Worm (Caenorhabditis elegans): ENCODE measurements around the gene F41B5.1.

F41B5.1 gene

DNA sequence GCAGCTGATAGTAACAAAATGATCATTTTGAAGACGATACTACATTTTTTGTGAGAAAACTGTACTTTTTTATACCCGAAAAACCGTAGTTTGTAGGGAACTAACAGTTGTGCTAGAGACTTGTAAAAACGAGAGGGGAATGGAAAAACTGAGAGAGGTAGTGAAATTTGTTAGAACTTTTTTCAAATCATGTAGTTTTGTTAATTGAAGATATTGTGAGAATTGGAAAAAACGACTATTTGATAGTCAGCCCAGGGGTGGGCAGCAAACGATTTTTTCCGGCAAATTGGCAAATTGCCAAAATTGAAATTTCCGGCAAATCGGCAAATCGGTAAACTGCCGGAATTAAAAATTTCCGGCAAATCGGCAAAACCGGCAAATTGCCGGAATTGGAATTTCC, 6.0 kb upstream of the F41B5.1 start, which contains the start of gene cyp-33C6:
Gene cyp-33C6, minus strand, starts transcription at position 101 of the 400 bp plus-strand sequence.
- no peak for TF ChIP-seq unc-39 (tag; optimal IDR thresholded peaks at IDR 0.05)
- TF ChIP-seq snpc-1.2 (GFP tag; IDR thresholded peaks at IDR 0.05) = no peak
- no peak for TF ChIP-seq zag-1 (tag; optimal IDR thresholded peaks at IDR 0.05)
- TF ChIP-seq ama-1 (optimal IDR thresholded peaks at IDR 0.05) = no peak
- TF ChIP-seq ceh-20 (GFP tag; IDR thresholded peaks at IDR 0.05) = no peak
- TF ChIP-seq mxl-3 (GFP tag; optimal IDR thresholded peaks at IDR 0.05) = no peak
- TF ChIP-seq mep-1 (tag; optimal IDR thresholded peaks at IDR 0.05) = no peak
- TF ChIP-seq ces-1 (GFP tag; optimal IDR thresholded peaks at IDR 0.05) = no peak
- TF ChIP-seq F37D6.2 (tag; optimal IDR thresholded peaks at IDR 0.05) = no peak
- no peak for TF ChIP-seq aha-1 (tag)
- TF ChIP-seq ztf-11 (tag; optimal IDR thresholded peaks at IDR 0.05) = no peak
- no peak for TF ChIP-seq nhr-48 (tag; optimal IDR thresholded peaks at IDR 0.05)
- no peak for TF ChIP-seq saeg-2 (GFP tag; IDR thresholded peaks at IDR 0.05)
- no peak for TF ChIP-seq madf-5 (GFP tag; IDR thresholded peaks at IDR 0.05)
- TF ChIP-seq fkh-10 (GFP tag; optimal IDR thresholded peaks at IDR 0.05) = no peak
- no peak for TF ChIP-seq R02D3.7 (tag; optimal IDR thresholded peaks at IDR 0.05)
- TF ChIP-seq mxl-2 (GFP tag; conservative IDR thresholded peaks at IDR 0.05) = no peak
- TF ChIP-seq ceh-62 (tag; optimal IDR thresholded peaks at IDR 0.05) = no peak
- TF ChIP-seq ceh-44 (GFP tag; IDR thresholded peaks at IDR 0.05) = no peak

DNA sequence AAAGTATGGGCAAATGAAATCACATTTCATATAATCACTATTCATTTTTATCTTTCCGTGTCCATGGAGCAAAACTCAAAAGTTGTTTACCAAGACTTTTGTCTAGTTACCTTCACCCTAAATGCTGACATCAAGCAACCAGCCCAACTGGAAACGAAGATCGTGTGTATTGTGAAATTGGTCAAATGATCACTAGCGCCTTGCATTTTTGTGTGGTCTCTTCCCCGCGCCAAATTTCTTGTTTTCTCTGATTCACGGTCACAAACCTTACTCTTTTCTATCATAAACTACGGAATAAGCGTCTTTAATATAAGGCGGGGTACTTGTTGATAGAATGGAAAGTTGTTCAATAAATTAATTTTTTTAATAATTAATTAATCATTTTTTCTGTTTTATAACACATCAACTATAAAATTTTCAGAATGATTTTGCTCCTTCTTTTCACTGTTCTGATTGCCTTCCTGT, 5.2 kb upstream of the F41B5.1 start, which contains the start of gene cyp-33C7:
Gene cyp-33C7, plus strand, starts transcription at position 415 of the 465 bp plus-strand sequence.
- TF ChIP-seq ZK337.2 (GFP tag; IDR thresholded peaks at IDR 0.05) = no peak
- peak; percentile 90 for TF ChIP-seq hlh-30 (tag; optimal IDR thresholded peaks at IDR 0.05; ENCODE audit: insufficient read depth)
- peak in 1 of 2 experiments; percentile 43 for TF ChIP-seq daf-16 (GFP tag; optimal IDR thresholded peaks at IDR 0.05)
- peak; percentile 98 for TF ChIP-seq daf-16 (tag; optimal IDR thresholded peaks at IDR 0.05)
- no peak for TF ChIP-seq F37D6.2 (tag; optimal IDR thresholded peaks at IDR 0.05)
- TF ChIP-seq lin-29 (GFP tag; IDR thresholded peaks at IDR 0.05) = no peak
- no peak for TF ChIP-seq jun-1 (tag; optimal IDR thresholded peaks at IDR 0.05)
- peak; percentile 27 for TF ChIP-seq nhr-6 (tag; optimal IDR thresholded peaks at IDR 0.05)
- TF ChIP-seq hif-1 (tag; optimal IDR thresholded peaks at IDR 0.05) = peak in 1 of 2 experiments; percentile 1
- TF ChIP-seq mdl-1 (tag; optimal IDR thresholded peaks at IDR 0.05) = peak in 1 of 2 experiments; percentile 68
- no peak for TF ChIP-seq D1046.2 (GFP tag; IDR thresholded peaks at IDR 0.05)
- no peak for TF ChIP-seq nhr-237 (tag; optimal IDR thresholded peaks at IDR 0.05)
- peak; percentile 15 for TF ChIP-seq dpl-1 (GFP tag; optimal IDR thresholded peaks at IDR 0.05)
- 0 out of 2 replicates have a peak, but pooled peaks have one; percentile 36 for TF ChIP-seq lin-1 (GFP tag; IDR thresholded peaks at IDR 0.05)
- no peak for TF ChIP-seq ceh-44 (GFP tag; IDR thresholded peaks at IDR 0.05)
- peak; percentile 65 for TF ChIP-seq pqm-1 (tag; optimal IDR thresholded peaks at IDR 0.05)
- peak; percentile 45 for TF ChIP-seq aha-1 (tag)
- TF ChIP-seq aly-2 (tag; optimal IDR thresholded peaks at IDR 0.05) = no peak
- TF ChIP-seq nhr-48 (tag; optimal IDR thresholded peaks at IDR 0.05) = peak; percentile 29
- no peak for TF ChIP-seq spr-1 (tag; optimal IDR thresholded peaks at IDR 0.05)
- no peak for TF ChIP-seq zip-11 (GFP tag; IDR thresholded peaks at IDR 0.05)
- no peak for TF ChIP-seq ztf-11 (tag; optimal IDR thresholded peaks at IDR 0.05)
- TF ChIP-seq ama-1 (optimal IDR thresholded peaks at IDR 0.05) = no peak
- peak; percentile 85 for TF ChIP-seq dmd-6 (GFP tag; IDR thresholded peaks at IDR 0.05)
- TF ChIP-seq ZK546.5 (tag; optimal IDR thresholded peaks at IDR 0.05) = no peak
- no peak for TF ChIP-seq T20F7.1 (GFP tag; optimal IDR thresholded peaks at IDR 0.05)
- no peak for TF ChIP-seq mdt-29 (GFP tag; IDR thresholded peaks at IDR 0.05)
- TF ChIP-seq nhr-102 (tag; optimal IDR thresholded peaks at IDR 0.05) = peak; percentile 82
- peak; percentile 64 for TF ChIP-seq mep-1 (tag; optimal IDR thresholded peaks at IDR 0.05)
- no peak for TF ChIP-seq ces-1 (GFP tag; optimal IDR thresholded peaks at IDR 0.05)
- TF ChIP-seq unc-62 (GFP tag; optimal IDR thresholded peaks at IDR 0.05 in 1 of 2) = peak in 1 of 2 experiments; percentile 48
- no peak for TF ChIP-seq unc-62 (tag; optimal IDR thresholded peaks at IDR 0.05)
- TF ChIP-seq Y75B8A.6 (GFP tag; IDR thresholded peaks at IDR 0.05) = no peak
- no peak for TF ChIP-seq lin-13 (GFP tag; optimal IDR thresholded peaks at IDR 0.05)
- TF ChIP-seq Y105C5A.15 (GFP tag; IDR thresholded peaks at IDR 0.05) = no peak
- no peak for TF ChIP-seq rbr-2 (tag; optimal IDR thresholded peaks at IDR 0.05)
- TF ChIP-seq nhr-77 (tag; optimal IDR thresholded peaks at IDR 0.05) = peak; percentile 89
- peak; percentile 9 for TF ChIP-seq ztf-7 (tag; optimal IDR thresholded peaks at IDR 0.05)
- 0 out of 2 replicates have a peak, but pooled peaks have one; percentile 39 for TF ChIP-seq tra-1 (GFP tag; IDR thresholded peaks at IDR 0.05)
- peak; percentile 87 for TF ChIP-seq dve-1 (tag; optimal IDR thresholded peaks at IDR 0.05; ENCODE audit: insufficient read depth)

All from whole organism, L4 larva.